Worm (Caenorhabditis elegans): ENCODE results near the gene ZK632.9.

The ZK632.9 gene

ce11 chrIII:9850877-9851276 is 25.6 kb upstream of the ZK632.9 start:
- TF ChIP-seq hmbx-1 (tag; optimal IDR thresholded peaks at IDR 0.05), result no peak
- no peak for TF ChIP-seq pes-1 (GFP tag; IDR thresholded peaks at IDR 0.05)
- no peak for TF ChIP-seq tbx-11 (GFP tag; IDR thresholded peaks at IDR 0.05)
- TF ChIP-seq ceh-36 (tag; optimal IDR thresholded peaks at IDR 0.05), result no peak
- TF ChIP-seq ceh-13 (GFP tag; optimal IDR thresholded peaks at IDR 0.05), result no peak
- TF ChIP-seq B0310.2 (tag; optimal IDR thresholded peaks at IDR 0.05), result no peak
- no peak for TF ChIP-seq aly-1 (tag; optimal IDR thresholded peaks at IDR 0.05)
- no peak for TF ChIP-seq ets-7 (tag; optimal IDR thresholded peaks at IDR 0.05)
- no peak for TF ChIP-seq sea-1 (GFP tag; conservative IDR thresholded peaks at IDR 0.05)
- TF ChIP-seq F13C5.2 (tag; optimal IDR thresholded peaks at IDR 0.05), result no peak
- TF ChIP-seq scrt-1 (GFP tag; IDR thresholded peaks at IDR 0.05), result no peak
- no peak for TF ChIP-seq hnd-1 (tag; optimal IDR thresholded peaks at IDR 0.05)
- no peak for TF ChIP-seq hmg-4 (GFP tag; optimal IDR thresholded peaks at IDR 0.05)
- TF ChIP-seq flt-1 (GFP tag; IDR thresholded peaks at IDR 0.05), result no peak
- TF ChIP-seq tbx-37 (GFP tag; conservative IDR thresholded peaks at IDR 0.05), result no peak
- TF ChIP-seq tra-4 (tag; optimal IDR thresholded peaks at IDR 0.05), result no peak
- TF ChIP-seq ama-1 (optimal IDR thresholded peaks at IDR 0.05), result no peak

- no peak for TF ChIP-seq scrt-1 (GFP tag; IDR thresholded peaks at IDR 0.05)
- no peak for TF ChIP-seq B0310.2 (tag; optimal IDR thresholded peaks at IDR 0.05)
- no peak for TF ChIP-seq aly-1 (tag; optimal IDR thresholded peaks at IDR 0.05)
- no peak for TF ChIP-seq hnd-1 (tag; optimal IDR thresholded peaks at IDR 0.05)
- TF ChIP-seq ceh-13 (GFP tag; optimal IDR thresholded peaks at IDR 0.05), result no peak
- TF ChIP-seq pes-1 (GFP tag; IDR thresholded peaks at IDR 0.05), result no peak
- no peak for TF ChIP-seq tra-4 (tag; optimal IDR thresholded peaks at IDR 0.05)
- no peak for TF ChIP-seq ama-1 (optimal IDR thresholded peaks at IDR 0.05)
- TF ChIP-seq ceh-36 (tag; optimal IDR thresholded peaks at IDR 0.05), result no peak
- TF ChIP-seq hmg-4 (GFP tag; optimal IDR thresholded peaks at IDR 0.05), result no peak
- TF ChIP-seq F13C5.2 (tag; optimal IDR thresholded peaks at IDR 0.05), result no peak
- no peak for TF ChIP-seq flt-1 (GFP tag; IDR thresholded peaks at IDR 0.05)
- TF ChIP-seq tbx-11 (GFP tag; IDR thresholded peaks at IDR 0.05), result no peak
- no peak for TF ChIP-seq hmbx-1 (tag; optimal IDR thresholded peaks at IDR 0.05)
- TF ChIP-seq tbx-37 (GFP tag; conservative IDR thresholded peaks at IDR 0.05), result no peak
- no peak for TF ChIP-seq ets-7 (tag; optimal IDR thresholded peaks at IDR 0.05)
Observed at ce11 chrIII:9849950-9850349, 24.7 kb upstream of the ZK632.9 start.

- TF ChIP-seq scrt-1 (GFP tag; IDR thresholded peaks at IDR 0.05) (peak; percentile 73), tbx-11 (GFP tag; IDR thresholded peaks at IDR 0.05) (peak; percentile 74; the same call in 1 of the 2 replicates), pes-1 (GFP tag; IDR thresholded peaks at IDR 0.05) (peak; percentile 80), flt-1 (GFP tag; IDR thresholded peaks at IDR 0.05) (peak; percentile 71; the same call in 1 of the 2 replicates), tbx-37 (GFP tag; conservative IDR thresholded peaks at IDR 0.05) (peak; percentile 73)
Observed at ce11 chrIII:9849111-9849510, 23.9 kb upstream of the ZK632.9 start.

- no peak for TF ChIP-seq ceh-13 (GFP tag; optimal IDR thresholded peaks at IDR 0.05)
- TF ChIP-seq hmg-4 (GFP tag; optimal IDR thresholded peaks at IDR 0.05), result no peak
- no peak for TF ChIP-seq tbx-11 (GFP tag; IDR thresholded peaks at IDR 0.05)
- TF ChIP-seq tbx-37 (GFP tag; conservative IDR thresholded peaks at IDR 0.05), result no peak
Observed at ce11 chrIII:9848603-9849002, 23.4 kb upstream of the ZK632.9 start.

ce11 chrIII:9848083-9848482 is 22.9 kb upstream of the ZK632.9 start, which contains the start of gene mrpl-36:
mrpl-36 (minus strand) TSS chrIII:9848116.
- TF ChIP-seq F13C5.2 (tag; optimal IDR thresholded peaks at IDR 0.05) (no peak), ama-1 (optimal IDR thresholded peaks at IDR 0.05) (no peak), hmbx-1 (tag; optimal IDR thresholded peaks at IDR 0.05) (no peak), pes-1 (GFP tag; IDR thresholded peaks at IDR 0.05) (no peak), scrt-1 (GFP tag; IDR thresholded peaks at IDR 0.05) (no peak), hmg-4 (GFP tag; optimal IDR thresholded peaks at IDR 0.05) (no peak), tbx-11 (GFP tag; IDR thresholded peaks at IDR 0.05) (no peak), sea-1 (GFP tag; conservative IDR thresholded peaks at IDR 0.05) (no peak), B0310.2 (tag; optimal IDR thresholded peaks at IDR 0.05) (no peak), ceh-13 (GFP tag; optimal IDR thresholded peaks at IDR 0.05) (no peak), tra-4 (tag; optimal IDR thresholded peaks at IDR 0.05) (no peak), tbx-37 (GFP tag; conservative IDR thresholded peaks at IDR 0.05) (no peak), aly-1 (tag; optimal IDR thresholded peaks at IDR 0.05) (no peak), ceh-36 (tag; optimal IDR thresholded peaks at IDR 0.05) (no peak), ets-7 (tag; optimal IDR thresholded peaks at IDR 0.05) (no peak), flt-1 (GFP tag; IDR thresholded peaks at IDR 0.05) (no peak), hnd-1 (tag; optimal IDR thresholded peaks at IDR 0.05) (no peak)

- TF ChIP-seq hmbx-1 (tag; optimal IDR thresholded peaks at IDR 0.05) (no peak), tbx-11 (GFP tag; IDR thresholded peaks at IDR 0.05) (no peak), tra-4 (tag; optimal IDR thresholded peaks at IDR 0.05) (no peak), ceh-13 (GFP tag; optimal IDR thresholded peaks at IDR 0.05) (no peak), ceh-36 (tag; optimal IDR thresholded peaks at IDR 0.05) (no peak), scrt-1 (GFP tag; IDR thresholded peaks at IDR 0.05) (no peak), B0310.2 (tag; optimal IDR thresholded peaks at IDR 0.05) (no peak), pes-1 (GFP tag; IDR thresholded peaks at IDR 0.05) (no peak), hmg-4 (GFP tag; optimal IDR thresholded peaks at IDR 0.05) (no peak)
Observed at ce11 chrIII:9846093-9846492, 20.9 kb upstream of the ZK632.9 start, which contains the start of gene K11H3.2. K11H3.2 (plus strand) TSS chrIII:9846393.

ce11 chrIII:9843715-9844114 is 18.5 kb upstream of the ZK632.9 start, which contains the start of gene K11H3.5:
K11H3.5 (plus strand) TSS chrIII:9843768.
- TF ChIP-seq sea-1 (GFP tag; conservative IDR thresholded peaks at IDR 0.05) (no peak), hmg-4 (GFP tag; optimal IDR thresholded peaks at IDR 0.05) (no peak), aly-1 (tag; optimal IDR thresholded peaks at IDR 0.05) (no peak), F13C5.2 (tag; optimal IDR thresholded peaks at IDR 0.05) (no peak), ets-7 (tag; optimal IDR thresholded peaks at IDR 0.05) (no peak), hnd-1 (tag; optimal IDR thresholded peaks at IDR 0.05) (no peak), tbx-11 (GFP tag; IDR thresholded peaks at IDR 0.05) (no peak), flt-1 (GFP tag; IDR thresholded peaks at IDR 0.05) (no peak), ama-1 (optimal IDR thresholded peaks at IDR 0.05) (no peak), ceh-36 (tag; optimal IDR thresholded peaks at IDR 0.05) (no peak), B0310.2 (tag; optimal IDR thresholded peaks at IDR 0.05) (no peak), scrt-1 (GFP tag; IDR thresholded peaks at IDR 0.05) (no peak), tra-4 (tag; optimal IDR thresholded peaks at IDR 0.05) (no peak), ceh-13 (GFP tag; optimal IDR thresholded peaks at IDR 0.05) (no peak)

Data from whole organism, early embryonic.